Worm (Caenorhabditis elegans): ENCODE results near the gene fkh-5.

Gene fkh-5

DNA sequence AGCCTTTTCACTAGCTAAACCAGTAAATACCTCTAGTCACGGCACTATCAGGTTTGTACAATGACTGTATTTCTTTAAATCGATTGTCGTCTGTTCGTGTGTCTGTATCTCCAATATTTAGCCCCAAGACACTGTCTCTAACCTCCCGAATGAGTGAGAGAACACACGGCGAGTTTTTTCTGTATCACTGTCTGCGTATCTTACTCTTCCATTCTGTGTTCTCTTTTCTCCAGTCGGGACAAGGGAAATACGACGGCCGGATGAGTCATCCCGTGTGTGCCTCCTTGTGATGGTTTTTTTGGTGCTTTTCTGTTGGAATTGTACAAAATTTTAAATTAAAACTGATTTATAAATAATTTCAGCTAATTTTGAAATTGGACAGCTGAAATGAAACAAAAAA, 48.4 kb upstream of the fkh-5 start (continued):
- no peak for TF ChIP-seq ztf-22 (GFP tag; optimal IDR thresholded peaks at IDR 0.05)
- no peak for TF ChIP-seq lsy-27 (tag; optimal IDR thresholded peaks at IDR 0.05; ENCODE audit: borderline replicate concordance, insufficient read depth)
- 0 out of 2 replicates have a peak, but pooled peaks have one; percentile 36 for TF ChIP-seq let-526 (GFP tag; IDR thresholded peaks at IDR 0.05)
- peak; percentile 18 for TF ChIP-seq repo-1 (tag; optimal IDR thresholded peaks at IDR 0.05)
- TF ChIP-seq B0019.2 (GFP tag; conservative IDR thresholded peaks at IDR 0.05) = no peak
- no peak for TF ChIP-seq T26A5.8 (tag; optimal IDR thresholded peaks at IDR 0.05)
- TF ChIP-seq gei-17 (GFP tag; optimal IDR thresholded peaks at IDR 0.05) = no peak
- TF ChIP-seq dox-1 (GFP tag; IDR thresholded peaks at IDR 0.05) = peak; percentile 75
- no peak for TF ChIP-seq rpc-1 (optimal IDR thresholded peaks at IDR 0.05)
- no peak for TF ChIP-seq rpc-1 (tag; optimal IDR thresholded peaks at IDR 0.05)
- TF ChIP-seq ccch-3 (GFP tag; optimal IDR thresholded peaks at IDR 0.05) = no peak
- no peak for TF ChIP-seq bed-2 (GFP tag; IDR thresholded peaks at IDR 0.05)
- no peak for TF ChIP-seq ztf-6 (GFP tag; IDR thresholded peaks at IDR 0.05)
- TF ChIP-seq atf-7 (tag; optimal IDR thresholded peaks at IDR 0.05) = no peak
- no peak for TF ChIP-seq ceh-100 (GFP tag; IDR thresholded peaks at IDR 0.05)
- no peak for TF ChIP-seq tbx-9 (tag; optimal IDR thresholded peaks at IDR 0.05; ENCODE audit: borderline replicate concordance)
- peak; percentile 73 for TF ChIP-seq athp-1 (tag; optimal IDR thresholded peaks at IDR 0.05)
- peak; percentile 59 for TF ChIP-seq K12H6.12 (tag; optimal IDR thresholded peaks at IDR 0.05)
- peak; percentile 65 for TF ChIP-seq nfyb-1 (GFP tag; IDR thresholded peaks at IDR 0.05)
- peak; percentile 20; the same call in 1 of the 2 replicates for TF ChIP-seq K11D2.4 (GFP tag; IDR thresholded peaks at IDR 0.05)
- no peak for TF ChIP-seq F22D6.2 (tag; optimal IDR thresholded peaks at IDR 0.05)
- no peak for TF ChIP-seq efl-1 (GFP tag; optimal IDR thresholded peaks at IDR 0.05)
- no peak for TF ChIP-seq hlh-26 (GFP tag; conservative IDR thresholded peaks at IDR 0.05)
- TF ChIP-seq ceh-79 (tag; optimal IDR thresholded peaks at IDR 0.05) = no peak
- no peak for TF ChIP-seq ztf-28 (GFP tag; IDR thresholded peaks at IDR 0.05)
- TF ChIP-seq sptf-2 (GFP tag; optimal IDR thresholded peaks at IDR 0.05) = no peak
- TF ChIP-seq ZK185.1 (tag; optimal IDR thresholded peaks at IDR 0.05; ENCODE audit: poor library complexity, severe bottlenecking) = peak; percentile 47
- TF ChIP-seq ztf-26 (tag; optimal IDR thresholded peaks at IDR 0.05) = peak; percentile 15
- no peak for TF ChIP-seq B0261.1 (tag; optimal IDR thresholded peaks at IDR 0.05)
- no peak for TF ChIP-seq Y79H2A.3 (GFP tag; conservative IDR thresholded peaks at IDR 0.05)
- no peak for TF ChIP-seq rec-8 (tag; optimal IDR thresholded peaks at IDR 0.05)
- TF ChIP-seq attf-5 (GFP tag; optimal IDR thresholded peaks at IDR 0.05) = peak; percentile 92
- TF ChIP-seq ztf-3 (GFP tag; optimal IDR thresholded peaks at IDR 0.05) = no peak
- no peak for TF ChIP-seq T07F8.4 (tag; optimal IDR thresholded peaks at IDR 0.05)
- peak; percentile 56 for TF ChIP-seq lin-54 (GFP tag; optimal IDR thresholded peaks at IDR 0.05)
- TF ChIP-seq tbp1 (GFP tag; optimal IDR thresholded peaks at IDR 0.05) = peak; percentile 48
- no peak for TF ChIP-seq nfya-2 (GFP tag; IDR thresholded peaks at IDR 0.05)
- TF ChIP-seq F39B2.1 (GFP tag; IDR thresholded peaks at IDR 0.05) = no peak
- no peak for TF ChIP-seq ceh-91 (GFP tag; IDR thresholded peaks at IDR 0.05)
- TF ChIP-seq lir-1 (GFP tag; conservative IDR thresholded peaks at IDR 0.05) = no peak; the same call in 1 of the 2 replicates
- peak in 1 of 3 experiments; percentile 42 for TF ChIP-seq lin-35 (GFP tag; optimal IDR thresholded peaks at IDR 0.05)
- TF ChIP-seq lsl-1 (GFP tag; optimal IDR thresholded peaks at IDR 0.05) = no peak
- no peak for TF ChIP-seq dpl-1 (GFP tag; optimal IDR thresholded peaks at IDR 0.05)
- TF ChIP-seq ztf-18 (tag; optimal IDR thresholded peaks at IDR 0.05) = peak; percentile 56
- no peak for TF ChIP-seq cebp-2 (GFP tag; IDR thresholded peaks at IDR 0.05)
- TF ChIP-seq ceh-27 (GFP tag; optimal IDR thresholded peaks at IDR 0.05) = no peak
- no peak for TF ChIP-seq snpc-1.3 (tag; optimal IDR thresholded peaks at IDR 0.05; ENCODE audit: insufficient read depth)
- TF ChIP-seq somi-1 (GFP tag; optimal IDR thresholded peaks at IDR 0.05) = peak; percentile 73
- TF ChIP-seq Y95B8A.8 (GFP tag; IDR thresholded peaks at IDR 0.05) = no peak

All from whole organism, young adult.